Fruit fly (Drosophila melanogaster) whole organism, embryonic: ENCODE data around the gene CG17028.
A peak's percentile ranks its signal among the peaks of the same experiment; 100 is the strongest.

ENCODE experiments used
- Adf1 ChIP-seq: fragments of 200-800 bp; sonication (Bioruptor generic); IDR thresholded peaks from 2 replicates; pipeline ENCODE4 v1.3.6; 2022; ENCODE audit warnings: missing biosample characterization, missing genetic modification characterization
- CG10274 ChIP-seq: fragments of 200-800 bp; sonication (Bioruptor generic); optimal IDR thresholded peaks from 3 replicates; lab custom pipeline; 2017; ENCODE audit warnings: missing biosample characterization, mild to moderate bottlenecking, missing genetic modification characterization
- CG14050 ChIP-seq: fragments of 200-800 bp; sonication (Bioruptor generic); IDR thresholded peaks from 3 replicates; pipeline ENCODE4 v1.3.6; 2022; ENCODE audit warnings: missing biosample characterization, missing genetic modification characterization
- CG17359 ChIP-seq: fragments of 200-800 bp; sonication (Bioruptor generic); optimal IDR thresholded peaks from 3 replicates; lab custom pipeline; 2018; ENCODE audit warnings: missing biosample characterization, mild to moderate bottlenecking, missing genetic modification characterization, moderate library complexity
- CG1832 ChIP-seq: fragments of 200-800 bp; sonication (Bioruptor generic); optimal IDR thresholded peaks from 2 replicates; lab custom pipeline; 2017; ENCODE audit warnings: missing biosample characterization, mild to moderate bottlenecking, missing genetic modification characterization, inconsistent platforms
- CG2202 ChIP-seq: fragments of 200-800 bp; sonication (Bioruptor generic); optimal IDR thresholded peaks from 2 replicates; lab custom pipeline; 2018; ENCODE audit warnings: missing biosample characterization, mild to moderate bottlenecking, missing genetic modification characterization
- CG2678 ChIP-seq: fragments of 200-800 bp; sonication (Bioruptor generic); optimal IDR thresholded peaks from 3 replicates; lab custom pipeline; 2019; ENCODE audit warnings: missing biosample characterization, mild to moderate bottlenecking, missing genetic modification characterization, moderate library complexity
- CG30020 ChIP-seq: fragments of 200-800 bp; optimal IDR thresholded peaks from 2 replicates; lab custom pipeline; 2019; ENCODE audit warnings: missing biosample characterization, mild to moderate bottlenecking, missing genetic modification characterization, moderate library complexity
- CG30403 ChIP-seq: fragments of 200-800 bp; sonication (Bioruptor generic); optimal IDR thresholded peaks from 3 replicates; lab custom pipeline; 2016; ENCODE audit warnings: missing biosample characterization, missing genetic modification characterization
- CG30431 ChIP-seq: fragments of 200-800 bp; sonication (Bioruptor generic); optimal IDR thresholded peaks from 2 replicates; lab custom pipeline; 2017; ENCODE audit warnings: missing biosample characterization, missing genetic modification characterization
- CG3407 ChIP-seq: fragments of 200-800 bp; sonication (Bioruptor generic); optimal IDR thresholded peaks from 2 replicates; lab custom pipeline; 2018; ENCODE audit warnings: missing biosample characterization, mild to moderate bottlenecking, missing genetic modification characterization
- CG3995 ChIP-seq: fragments of 200-800 bp; sonication (Bioruptor generic); optimal IDR thresholded peaks from 3 replicates; lab custom pipeline; 2016; ENCODE audit warnings: missing biosample characterization, missing genetic modification characterization
- CG6272 ChIP-seq: fragments of 200-800 bp; sonication (Bioruptor generic); IDR thresholded peaks from 2 replicates; pipeline ENCODE4 v1.3.6; 2022; ENCODE audit warnings: missing biosample characterization, missing genetic modification characterization
- CG7786 ChIP-seq: fragments of 200-800 bp; sonication (Bioruptor generic); optimal IDR thresholded peaks from 2 replicates; lab custom pipeline; 2016; ENCODE audit warnings: missing biosample characterization, missing genetic modification characterization
- CG7839 ChIP-seq: fragments of 200-800 bp; sonication (Bioruptor generic); optimal IDR thresholded peaks from 3 replicates; lab custom pipeline; 2018; ENCODE audit warnings: missing biosample characterization, mild to moderate bottlenecking, missing genetic modification characterization, moderate library complexity
- Camta ChIP-seq: fragments of 200-800 bp; sonication (Bioruptor generic); optimal IDR thresholded peaks from 2 replicates; lab custom pipeline; 2016; ENCODE audit warnings: missing biosample characterization, missing genetic modification characterization
- Dfd ChIP-seq, 2 experiments: fragments of >200 bp; optimal IDR thresholded peaks; 2 replicates each; lab custom pipeline; 2017; ENCODE audit warnings: missing biosample characterization in 2 of 2, missing genetic modification characterization in 2 of 2
- Doc2 ChIP-seq: fragments of 200-800 bp; sonication (Bioruptor generic); IDR thresholded peaks from 2 replicates; pipeline ENCODE4 v1.3.6; 2022; ENCODE audit warnings: missing biosample characterization, missing genetic modification characterization
- Gsc ChIP-seq: fragments of 200-800 bp; sonication (Bioruptor generic); IDR thresholded peaks from 2 replicates; pipeline ENCODE4 v1.3.6; 2022; ENCODE audit warnings: missing biosample characterization, missing genetic modification characterization
- Hmx ChIP-seq: fragments of 200-800 bp; sonication (Bioruptor generic); optimal IDR thresholded peaks from 2 replicates; lab custom pipeline; 2016; ENCODE audit warnings: missing biosample characterization, missing genetic modification characterization
- Hr78 ChIP-seq, 2 experiments: fragments of 200-800 bp in 1 of 2; fragments of >200 bp in 1 of 2; sonication (Bioruptor generic) in 1 of 2; optimal IDR thresholded peaks; 2 replicates each; lab custom pipeline; 2017 to 2019; ENCODE audit warnings: missing biosample characterization in 2 of 2, missing genetic modification characterization in 2 of 2, mild to moderate bottlenecking in 1 of 2, moderate library complexity in 1 of 2
- Meics ChIP-seq: fragments of 200-800 bp; sonication (Bioruptor generic); optimal IDR thresholded peaks from 2 replicates; lab custom pipeline; 2017; ENCODE audit warnings: missing biosample characterization, mild to moderate bottlenecking, missing genetic modification characterization
- Ssrp ChIP-seq: fragments of 200-800 bp; sonication (Bioruptor generic); optimal IDR thresholded peaks from 2 replicates; lab custom pipeline; 2018; ENCODE audit warnings: missing biosample characterization, mild to moderate bottlenecking, missing genetic modification characterization, moderate library complexity
- ase ChIP-seq: fragments of 200-800 bp; sonication (Bioruptor generic); IDR thresholded peaks from 3 replicates; pipeline ENCODE4 v1.3.6; 2022; ENCODE audit warnings: missing biosample characterization, missing genetic modification characterization
- chn ChIP-seq: fragments of 200-800 bp; sonication (Bioruptor generic); optimal IDR thresholded peaks from 2 replicates; lab custom pipeline; 2016; ENCODE audit warnings: missing biosample characterization, missing genetic modification characterization
- da ChIP-seq: fragments of 200-800 bp; sonication (Bioruptor generic); optimal IDR thresholded peaks from 2 replicates; lab custom pipeline; 2016; ENCODE audit warnings: missing biosample characterization, missing genetic modification characterization
- dan ChIP-seq: fragments of 200-800 bp; sonication (Bioruptor generic); IDR thresholded peaks from 2 replicates; pipeline ENCODE4 v1.3.6; 2022; ENCODE audit warnings: missing biosample characterization, missing genetic modification characterization
- ems ChIP-seq: fragments of 200-800 bp; sonication (Bioruptor generic); optimal IDR thresholded peaks from 3 replicates; lab custom pipeline; 2016; ENCODE audit warnings: missing biosample characterization, missing genetic modification characterization
- fd102C ChIP-seq: fragments of 200-800 bp; sonication (Bioruptor generic); optimal IDR thresholded peaks from 2 replicates; lab custom pipeline; 2018; ENCODE audit warnings: missing biosample characterization, mild to moderate bottlenecking, missing genetic modification characterization, moderate library complexity
- gfzf ChIP-seq: fragments of 200-800 bp; sonication (Bioruptor generic); optimal IDR thresholded peaks from 2 replicates; lab custom pipeline; 2016; ENCODE audit warnings: missing biosample characterization, mild to moderate bottlenecking, missing genetic modification characterization, moderate library complexity
- hkb ChIP-seq, 2 experiments: fragments of 200-800 bp in 1 of 2; fragments of >200 bp in 1 of 2; sonication (Bioruptor generic) in 1 of 2; IDR thresholded peaks in 1 of 2; optimal IDR thresholded peaks in 1 of 2; 2 replicates each; pipeline versions ENCODE4 v1.3.6 to Lab custom; 2017 to 2022; ENCODE audit warnings: missing biosample characterization in 1 of 2, missing genetic modification characterization in 1 of 2
- kay ChIP-seq: fragments of 200-800 bp; sonication (Bioruptor generic); optimal IDR thresholded peaks from 2 replicates; lab custom pipeline; 2016; ENCODE audit warnings: missing biosample characterization, missing genetic modification characterization
- nau ChIP-seq: fragments of 200-800 bp; sonication (Bioruptor generic); optimal IDR thresholded peaks from 3 replicates; lab custom pipeline; 2017; ENCODE audit warnings: missing biosample characterization, mild to moderate bottlenecking, missing genetic modification characterization, missing genetic modification reagents
- org-1 ChIP-seq: fragments of 200-800 bp; sonication (Bioruptor generic); optimal IDR thresholded peaks from 2 replicates; lab custom pipeline; 2017; ENCODE audit warnings: missing biosample characterization, missing genetic modification characterization
- p53 ChIP-seq: fragments of 200-800 bp; sonication (Bioruptor generic); optimal IDR thresholded peaks from 2 replicates; lab custom pipeline; 2016; ENCODE audit warnings: missing biosample characterization, missing genetic modification characterization
- pan ChIP-seq, 4 experiments: fragments of >200 bp in 3 of 4; fragments of 200-800 bp in 1 of 4; sonication (Bioruptor generic) in 1 of 4; optimal IDR thresholded peaks in 3 of 4; IDR thresholded peaks in 1 of 4; 2 replicates each; pipeline versions ENCODE4 v1.3.6 to Lab custom; 2017 to 2022; ENCODE audit warnings: missing biosample characterization in 2 of 4, missing genetic modification characterization in 2 of 4, mixed read lengths in 1 of 4
- pita ChIP-seq: fragments of 200-800 bp; sonication (Bioruptor generic); optimal IDR thresholded peaks from 2 replicates; lab custom pipeline; 2017; ENCODE audit warnings: missing biosample characterization, mild to moderate bottlenecking, missing genetic modification characterization
- prd ChIP-seq, 3 experiments: fragments of >200 bp in 2 of 3; fragments of 200-800 bp in 1 of 3; sonication (Bioruptor generic) in 1 of 3; optimal IDR thresholded peaks in 2 of 3; IDR thresholded peaks in 1 of 3; 2 replicates in 2 of 3; 3 replicates in 1 of 3; pipeline versions ENCODE4 v1.3.6 to Lab custom; 2017 to 2022; ENCODE audit warnings: missing biosample characterization in 1 of 3, missing genetic modification characterization in 1 of 3
- ranshi ChIP-seq: fragments of 200-800 bp; sonication (Bioruptor generic); IDR thresholded peaks from 2 replicates; pipeline ENCODE4 v1.3.6; 2022; ENCODE audit warnings: missing biosample characterization, missing genetic modification characterization
- ro ChIP-seq: fragments of 200-800 bp; sonication (Bioruptor generic); IDR thresholded peaks from 2 replicates; pipeline ENCODE4 v1.3.6; 2022; ENCODE audit warnings: missing biosample characterization, missing genetic modification characterization
- row ChIP-seq: fragments of 200-800 bp; sonication (Bioruptor generic); IDR thresholded peaks from 3 replicates; pipeline ENCODE4 v1.3.6; 2022; ENCODE audit warnings: missing biosample characterization, missing genetic modification characterization
- run ChIP-seq: fragments of 200-800 bp; sonication (Bioruptor generic); optimal IDR thresholded peaks from 3 replicates; lab custom pipeline; 2018; ENCODE audit warnings: missing biosample characterization, mild to moderate bottlenecking, missing genetic modification characterization
- slou ChIP-seq: fragments of 200-800 bp; sonication (Bioruptor generic); optimal IDR thresholded peaks from 3 replicates; lab custom pipeline; 2016; ENCODE audit warnings: missing biosample characterization, missing genetic modification characterization
- ssp ChIP-seq: fragments of 200-800 bp; sonication (Bioruptor generic); IDR thresholded peaks from 2 replicates; pipeline ENCODE4 v1.3.6; 2022; ENCODE audit warnings: missing biosample characterization, missing genetic modification characterization
- stwl ChIP-seq: fragments of 200-800 bp; sonication (Bioruptor generic); optimal IDR thresholded peaks from 3 replicates; lab custom pipeline; 2018; ENCODE audit warnings: missing biosample characterization, mild to moderate bottlenecking, missing genetic modification characterization, moderate library complexity
- tll ChIP-seq, 2 experiments: fragments of 200-800 bp in 1 of 2; fragments of >200 bp in 1 of 2; sonication (Bioruptor generic) in 1 of 2; optimal IDR thresholded peaks; 2 replicates each; lab custom pipeline; 2017 to 2019; ENCODE audit warnings: missing biosample characterization in 2 of 2, missing genetic modification characterization in 2 of 2, mild to moderate bottlenecking in 1 of 2, moderate library complexity in 1 of 2
- trh ChIP-seq: fragments of 200-800 bp; sonication (Bioruptor generic); optimal IDR thresholded peaks from 2 replicates; lab custom pipeline; 2016; ENCODE audit warnings: missing biosample characterization, missing genetic modification characterization
- z ChIP-seq: fragments of 200-800 bp; sonication (Bioruptor generic); IDR thresholded peaks from 3 replicates; pipeline ENCODE4 v1.3.6; 2022; ENCODE audit warnings: missing biosample characterization, missing genetic modification characterization

Gene CG17028

dm6 chr3L:16021064-16021683 is 42.9 kb downstream of the CG17028 start (continued):
- no peak for TF ChIP-seq CG3995 (GFP tag; lab: Kevin White, UChicago)
- TF ChIP-seq CG3407 (GFP tag; lab: Kevin White, UChicago), result peak; percentile 14
- no peak for TF ChIP-seq prd (optimal IDR thresholded peaks at IDR 0.05; lab: Kevin White, UChicago)
- TF ChIP-seq prd (GFP tag; IDR thresholded peaks at IDR 0.05; lab: Robert Waterston, UW), result peak; percentile 87
- peak; percentile 66 for TF ChIP-seq CG2202 (tag; lab: Kevin White, UChicago)
- peak; percentile 33; the same call in 1 of the 3 replicates for TF ChIP-seq ase (GFP tag; lab: Robert Waterston, UW)
- TF ChIP-seq Hr78 (GFP tag; optimal IDR thresholded peaks at IDR 0.05; lab: Kevin White, UChicago), result no peak
- peak; percentile 17 for TF ChIP-seq org-1 (GFP tag; lab: Kevin White, UChicago)
- no peak for TF ChIP-seq nau (GFP tag; lab: Kevin White, UChicago)
- TF ChIP-seq row (GFP tag; lab: Robert Waterston, UW), result peak; percentile 50
- TF ChIP-seq CG2678, result peak; percentile 42
- TF ChIP-seq ranshi (GFP tag; lab: Robert Waterston, UW), result no peak; the same call in 1 of the 2 replicates
- no peak for TF ChIP-seq trh (GFP tag; lab: Kevin White, UChicago)
- TF ChIP-seq CG10274 (GFP tag; lab: Kevin White, UChicago), result no peak
- peak; percentile 33 for TF ChIP-seq CG7786 (GFP tag; lab: Kevin White, UChicago)
- no peak for TF ChIP-seq gfzf (GFP tag; lab: Kevin White, UChicago)
- peak; percentile 32; the same call in 1 of the 2 replicates for TF ChIP-seq Gsc
- peak in 1 of 2 experiments; percentile 70 for TF ChIP-seq pan (optimal IDR thresholded peaks at IDR 0.05; lab: Kevin White, UChicago)
- TF ChIP-seq pan (GFP tag; optimal IDR thresholded peaks at IDR 0.05 in 1 of 2, IDR thresholded peaks at IDR 0.05 in 1 of 2), result peak in 1 of 2 experiments; percentile 76
- TF ChIP-seq tll (GFP tag; optimal IDR thresholded peaks at IDR 0.05; lab: Kevin White, UChicago), result peak in 1 of 2 experiments; percentile 31
- TF ChIP-seq stwl (tag; lab: Kevin White, UChicago), result peak; percentile 43
- no peak for TF ChIP-seq Doc2 (GFP tag; lab: Robert Waterston, UW)
- peak; percentile 44 for TF ChIP-seq CG30431 (GFP tag; lab: Kevin White, UChicago)
- TF ChIP-seq CG7839, result peak; percentile 57
- TF ChIP-seq CG6272, result no peak
- TF ChIP-seq CG17359, result peak; percentile 40
- no peak for TF ChIP-seq run
- TF ChIP-seq kay (GFP tag; lab: Kevin White, UChicago), result no peak
- peak; percentile 4 for TF ChIP-seq da (GFP tag; lab: Kevin White, UChicago)
- no peak for TF ChIP-seq z (GFP tag; lab: Robert Waterston, UW)
- no peak for TF ChIP-seq Adf1 (GFP tag; lab: Robert Waterston, UW)
- no peak for TF ChIP-seq Dfd (GFP tag; optimal IDR thresholded peaks at IDR 0.05; lab: Kevin White, UChicago)
- TF ChIP-seq ems, result no peak
- no peak for TF ChIP-seq ssp (GFP tag; lab: Robert Waterston, UW)
- no peak for TF ChIP-seq Hmx (GFP tag; lab: Kevin White, UChicago)
- TF ChIP-seq dan, result peak; percentile 55; the same call in 1 of the 2 replicates
- no peak for TF ChIP-seq Meics (GFP tag; lab: Kevin White, UChicago)
- TF ChIP-seq CG30403 (GFP tag; lab: Kevin White, UChicago), result peak; percentile 52
- no peak for TF ChIP-seq CG14050
- TF ChIP-seq Camta (GFP tag; lab: Kevin White, UChicago), result peak; percentile 46
- no peak for TF ChIP-seq slou (GFP tag; lab: Kevin White, UChicago)
- no peak for TF ChIP-seq p53 (GFP tag; lab: Kevin White, UChicago)
- TF ChIP-seq CG1832 (GFP tag; lab: Kevin White, UChicago), result no peak
- no peak for TF ChIP-seq ro (GFP tag; lab: Robert Waterston, UW)
- peak; percentile 87 for TF ChIP-seq fd102C (GFP tag; lab: Kevin White, UChicago)
- no peak for TF ChIP-seq hkb (optimal IDR thresholded peaks at IDR 0.05; lab: Kevin White, UChicago)
- TF ChIP-seq hkb (GFP tag; IDR thresholded peaks at IDR 0.05; lab: Robert Waterston, UW), result 0 out of 2 replicates have a peak, but pooled peaks have one; percentile 43
- no peak for TF ChIP-seq CG30020 (tag; lab: Kevin White, UChicago)
- TF ChIP-seq chn (GFP tag; lab: Kevin White, UChicago), result peak; percentile 61
- TF ChIP-seq Ssrp, result peak; percentile 44
- no peak for TF ChIP-seq pita (GFP tag; lab: Kevin White, UChicago)
